Fruit fly (Drosophila melanogaster) whole organism, pupa: ENCODE results near the gene mthl9.

Experiments used
- CG10348 ChIP-seq: fragments of 200-800 bp; sonication (Bioruptor generic); IDR thresholded peaks from 2 replicates; pipeline ENCODE4 v1.3.6; 2022; ENCODE audit warnings: missing biosample characterization, missing genetic modification characterization
- CG12605 ChIP-seq: fragments of 200-800 bp; sonication (Bioruptor generic); IDR thresholded peaks from 2 replicates; pipeline ENCODE4 v1.3.6; 2022; ENCODE audit warnings: missing biosample characterization, missing genetic modification characterization
- CG13204 ChIP-seq: fragments of 200-800 bp; sonication (Bioruptor generic); optimal IDR thresholded peaks from 2 replicates; lab custom pipeline; 2018; ENCODE audit warnings: missing biosample characterization, mild to moderate bottlenecking, missing genetic modification characterization, moderate library complexity
- CG17806 ChIP-seq: fragments of 200-800 bp; sonication (Bioruptor generic); optimal IDR thresholded peaks from 2 replicates; lab custom pipeline; 2018; ENCODE audit warnings: missing biosample characterization, mild to moderate bottlenecking, missing genetic modification characterization, moderate library complexity
- CG32121 ChIP-seq: fragments of 200-800 bp; sonication (Bioruptor generic); IDR thresholded peaks from 2 replicates; pipeline ENCODE4 v1.3.6; 2022; ENCODE audit warnings: missing biosample characterization, missing genetic modification characterization
- CG34367 ChIP-seq: fragments of 200-800 bp; sonication (Bioruptor generic); optimal IDR thresholded peaks from 2 replicates; lab custom pipeline; 2018; ENCODE audit warnings: missing biosample characterization, mild to moderate bottlenecking, missing genetic modification characterization
- CG4496 ChIP-seq: fragments of 200-800 bp; sonication (Bioruptor generic); IDR thresholded peaks from 3 replicates; pipeline ENCODE4 v1.3.6; 2022; ENCODE audit warnings: missing biosample characterization, missing genetic modification characterization
- CG8301 ChIP-seq: fragments of 200-800 bp; sonication (Bioruptor generic); optimal IDR thresholded peaks from 2 replicates; lab custom pipeline; 2018; ENCODE audit warnings: missing biosample characterization, mild to moderate bottlenecking, missing genetic modification characterization
- CG9948 ChIP-seq: fragments of 200-800 bp; sonication (Bioruptor generic); optimal IDR thresholded peaks from 2 replicates; lab custom pipeline; 2018; ENCODE audit warnings: missing biosample characterization, mild to moderate bottlenecking, missing genetic modification characterization, moderate library complexity
- EcR ChIP-seq: fragments of 200-800 bp; sonication (Bioruptor generic); optimal IDR thresholded peaks from 3 replicates; lab custom pipeline; 2019; ENCODE audit warnings: missing biosample characterization, missing genetic modification characterization, mild to moderate bottlenecking, moderate library complexity, missing genetic modification reagents
- Ets98B ChIP-seq: fragments of 200-800 bp; sonication (Bioruptor generic); IDR thresholded peaks from 2 replicates; pipeline ENCODE4 v1.3.6; 2022; ENCODE audit warnings: missing biosample characterization, missing genetic modification characterization
- Snoo ChIP-seq: fragments of 200-800 bp; sonication (Bioruptor generic); optimal IDR thresholded peaks from 3 replicates; lab custom pipeline; 2017; ENCODE audit warnings: missing biosample characterization, mild to moderate bottlenecking, missing genetic modification characterization, inconsistent platforms
- fd96Ca ChIP-seq: fragments of 200-800 bp; sonication (Bioruptor generic); IDR thresholded peaks from 3 replicates; pipeline ENCODE4 v1.3.6; 2022; ENCODE audit warnings: missing biosample characterization, missing genetic modification characterization
- rn ChIP-seq: fragments of 200-800 bp; sonication (Bioruptor generic); IDR thresholded peaks from 2 replicates; pipeline ENCODE4 v1.3.6; 2022; ENCODE audit warnings: missing biosample characterization, missing genetic modification characterization

mthl9 gene

dm6 chr3L:284253-284652 is 47.9 kb downstream of the mthl9 start:
- TF ChIP-seq CG4496 (GFP tag; lab: Robert Waterston, UW) = 0 out of 3 replicates have a peak, but pooled peaks have one; percentile 31
- no peak for TF ChIP-seq CG12605 (GFP tag; lab: Robert Waterston, UW)
- TF ChIP-seq CG34367 (tag; lab: Kevin White, UChicago) = no peak
- TF ChIP-seq CG10348 (GFP tag; lab: Robert Waterston, UW) = 0 out of 2 replicates have a peak, but pooled peaks have one; percentile 10
- TF ChIP-seq EcR (GFP tag; lab: Kevin White, UChicago) = peak; percentile 82
- no peak for TF ChIP-seq CG9948 (tag; lab: Kevin White, UChicago)
- TF ChIP-seq CG32121 (GFP tag; lab: Robert Waterston, UW) = no peak
- TF ChIP-seq rn = no peak
- no peak for TF ChIP-seq Snoo (tag; lab: Kevin White, UChicago)
- TF ChIP-seq CG8301 (tag; lab: Kevin White, UChicago) = peak; percentile 28
- TF ChIP-seq CG13204 (GFP tag; lab: Kevin White, UChicago) = no peak
- TF ChIP-seq fd96Ca = no peak
- TF ChIP-seq CG17806 (tag; lab: Kevin White, UChicago) = no peak

DNA sequence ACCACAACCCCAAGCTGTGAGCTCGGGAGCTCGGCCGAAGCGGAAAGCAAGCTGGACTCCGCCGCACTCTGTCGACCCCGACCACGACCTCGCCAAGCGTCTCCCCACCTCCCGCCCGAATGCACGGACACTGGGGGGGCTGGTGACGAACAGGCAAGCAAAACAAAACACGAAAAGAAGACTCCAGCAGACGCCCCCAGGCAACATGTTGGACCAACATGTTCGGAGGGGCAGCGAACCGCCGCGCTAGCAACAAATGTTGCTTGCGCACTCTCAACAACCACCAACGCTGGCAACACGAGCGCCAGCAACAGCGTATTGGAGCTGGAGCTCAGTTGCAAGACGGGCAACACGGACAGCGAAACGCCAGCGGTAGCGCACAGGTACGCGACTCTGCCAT is 49.8 kb downstream of the mthl9 start:
- TF ChIP-seq CG17806 (tag; lab: Kevin White, UChicago) (no peak), EcR (GFP tag; lab: Kevin White, UChicago) (peak; percentile 58), Ets98B (GFP tag; lab: Robert Waterston, UW) (peak; percentile 18; the same call in 1 of the 2 replicates), CG13204 (GFP tag; lab: Kevin White, UChicago) (peak; percentile 87), CG4496 (GFP tag; lab: Robert Waterston, UW) (peak; percentile 57; the same call in 2 of the 3 replicates), CG12605 (GFP tag; lab: Robert Waterston, UW) (peak; percentile 45; the same call in 1 of the 2 replicates), CG32121 (GFP tag; lab: Robert Waterston, UW) (no peak)
- TF ChIP-seq, all 21 proteins: peak for 5
